Fruit fly (Drosophila melanogaster) whole organism, embryonic: ENCODE data around the gene Ocrl.

Experiments
- BtbVII ChIP-seq: fragments of 200-800 bp; sonication (Bioruptor generic); optimal IDR thresholded peaks from 3 replicates; lab custom pipeline; 2017; ENCODE audit warnings: missing biosample characterization, mild to moderate bottlenecking, missing genetic modification characterization
- Bteb2 ChIP-seq: fragments of 200-800 bp; sonication (Bioruptor generic); optimal IDR thresholded peaks from 2 replicates; lab custom pipeline; 2016; ENCODE audit warnings: missing biosample characterization, missing genetic modification characterization
- CG10654 ChIP-seq: fragments of 200-800 bp; sonication (Bioruptor generic); optimal IDR thresholded peaks from 2 replicates; lab custom pipeline; 2016; ENCODE audit warnings: missing biosample characterization, missing genetic modification characterization
- CG11723 ChIP-seq: fragments of 200-800 bp; sonication (Bioruptor generic); optimal IDR thresholded peaks from 2 replicates; lab custom pipeline; 2017; ENCODE audit warnings: missing biosample characterization, mild to moderate bottlenecking, missing genetic modification characterization
- CG13123 ChIP-seq: fragments of 200-800 bp; sonication (Bioruptor generic); optimal IDR thresholded peaks from 2 replicates; lab custom pipeline; 2016; ENCODE audit warnings: missing biosample characterization, missing genetic modification characterization
- CG16813 ChIP-seq: fragments of 200-800 bp; sonication (Bioruptor generic); IDR thresholded peaks from 3 replicates; pipeline ENCODE4 v1.3.6; 2022; ENCODE audit warnings: missing biosample characterization, missing genetic modification characterization; ENCODE audit not compliant: partially characterized antibody
- CG17186 ChIP-seq: fragments of 200-800 bp; sonication (Bioruptor generic); optimal IDR thresholded peaks from 3 replicates; lab custom pipeline; 2017; ENCODE audit warnings: missing biosample characterization, missing genetic modification reagents, missing genetic modification characterization
- CG17361 ChIP-seq: fragments of 200-800 bp; sonication (Bioruptor generic); IDR thresholded peaks from 3 replicates; pipeline ENCODE4 v1.3.6; 2022; ENCODE audit warnings: missing biosample characterization, missing genetic modification characterization
- CG17829 ChIP-seq: fragments of 200-800 bp; optimal IDR thresholded peaks from 2 replicates; lab custom pipeline; 2019; ENCODE audit warnings: missing biosample characterization, mild to moderate bottlenecking, missing genetic modification characterization, moderate library complexity
- CG1792 ChIP-seq: fragments of 200-800 bp; sonication (Bioruptor generic); optimal IDR thresholded peaks from 2 replicates; lab custom pipeline; 2016; ENCODE audit warnings: missing biosample characterization, missing genetic modification characterization
- CG18764 ChIP-seq: fragments of 200-800 bp; sonication (Bioruptor generic); optimal IDR thresholded peaks from 3 replicates; lab custom pipeline; 2016; ENCODE audit warnings: missing biosample characterization, missing genetic modification characterization
- CG32767 ChIP-seq: fragments of 200-800 bp; sonication (Bioruptor generic); IDR thresholded peaks from 2 replicates; pipeline ENCODE4 v1.3.6; 2022; ENCODE audit warnings: missing biosample characterization, missing genetic modification characterization
- CG4360 ChIP-seq: fragments of 200-800 bp; sonication (Bioruptor generic); IDR thresholded peaks from 2 replicates; pipeline ENCODE4 v1.3.6; 2022; ENCODE audit warnings: missing biosample characterization, missing genetic modification characterization
- CG7271 ChIP-seq: fragments of 200-800 bp; sonication (Bioruptor generic); optimal IDR thresholded peaks from 2 replicates; lab custom pipeline; 2018; ENCODE audit warnings: missing biosample characterization, mild to moderate bottlenecking, missing genetic modification characterization, moderate library complexity
- CG7745 ChIP-seq: fragments of 200-800 bp; sonication (Bioruptor generic); optimal IDR thresholded peaks from 2 replicates; lab custom pipeline; 2018; ENCODE audit warnings: missing biosample characterization, mild to moderate bottlenecking, missing genetic modification characterization, moderate library complexity
- CG8765 ChIP-seq: fragments of 200-800 bp; sonication (Bioruptor generic); IDR thresholded peaks from 2 replicates; pipeline ENCODE4 v1.3.6; 2022; ENCODE audit warnings: missing biosample characterization, missing genetic modification characterization
- CTCF ChIP-seq: fragments of 200-800 bp; sonication (Bioruptor generic); optimal IDR thresholded peaks from 2 replicates; lab custom pipeline; 2017; ENCODE audit warnings: missing biosample characterization, mild to moderate bottlenecking, missing genetic modification characterization, moderate library complexity
- CoRest ChIP-seq: fragments of 200-800 bp; sonication (Bioruptor generic); optimal IDR thresholded peaks from 3 replicates; lab custom pipeline; 2018; ENCODE audit warnings: missing biosample characterization, mild to moderate bottlenecking, missing genetic modification characterization, moderate library complexity
- CrebB ChIP-seq: fragments of 200-800 bp; sonication (Bioruptor generic); optimal IDR thresholded peaks from 3 replicates; lab custom pipeline; 2018; ENCODE audit warnings: missing biosample characterization, mild to moderate bottlenecking, missing genetic modification characterization
- D19A ChIP-seq: fragments of 200-800 bp; optimal IDR thresholded peaks from 3 replicates; lab custom pipeline; 2019; ENCODE audit warnings: missing biosample characterization, mild to moderate bottlenecking, missing genetic modification characterization, moderate library complexity
- Dfd ChIP-seq, 2 experiments: fragments of >200 bp; optimal IDR thresholded peaks; 2 replicates each; lab custom pipeline; 2017; ENCODE audit warnings: missing biosample characterization in 2 of 2, missing genetic modification characterization in 2 of 2
- Dip3 ChIP-seq: fragments of 200-800 bp; sonication (Bioruptor generic); optimal IDR thresholded peaks from 3 replicates; lab custom pipeline; 2016; ENCODE audit warnings: missing biosample characterization, missing genetic modification characterization
- Drgx ChIP-seq: fragments of 200-800 bp; sonication (Bioruptor generic); IDR thresholded peaks from 2 replicates; pipeline ENCODE4 v1.3.6; 2022; ENCODE audit warnings: missing biosample characterization, missing genetic modification characterization
- H2.0 ChIP-seq: fragments of 200-800 bp; sonication (Bioruptor generic); IDR thresholded peaks from 2 replicates; pipeline ENCODE4 v1.3.6; 2022; ENCODE audit warnings: missing biosample characterization, missing genetic modification characterization
- HLHmδ ChIP-seq: fragments of 200-800 bp; sonication (Bioruptor generic); optimal IDR thresholded peaks from 2 replicates; lab custom pipeline; 2018; ENCODE audit warnings: missing biosample characterization, mild to moderate bottlenecking, missing genetic modification characterization, moderate library complexity
- Hr39 ChIP-seq: fragments of >200 bp; optimal IDR thresholded peaks from 2 replicates; lab custom pipeline; 2017
- Hsf ChIP-seq: fragments of 200-800 bp; sonication (Bioruptor generic); optimal IDR thresholded peaks from 3 replicates; lab custom pipeline; 2016; ENCODE audit warnings: missing biosample characterization, missing genetic modification characterization
- NC2β ChIP-seq: fragments of 200-800 bp; sonication (Bioruptor generic); optimal IDR thresholded peaks from 2 replicates; lab custom pipeline; 2016; ENCODE audit warnings: missing biosample characterization, missing genetic modification characterization
- NFAT ChIP-seq: fragments of 200-800 bp; sonication (Bioruptor generic); IDR thresholded peaks from 2 replicates; pipeline ENCODE4 v1.3.6; 2022; ENCODE audit warnings: missing biosample characterization, missing genetic modification characterization
- Poxn ChIP-seq: fragments of 200-800 bp; sonication (Bioruptor generic); IDR thresholded peaks from 2 replicates; pipeline ENCODE4 v1.3.6; 2022; ENCODE audit warnings: missing biosample characterization, missing genetic modification characterization
- Side ChIP-seq: fragments of 200-800 bp; sonication (Bioruptor generic); optimal IDR thresholded peaks from 2 replicates; lab custom pipeline; 2016; ENCODE audit warnings: missing biosample characterization, missing genetic modification characterization
- Sox100B ChIP-seq: fragments of 200-800 bp; sonication (Bioruptor generic); optimal IDR thresholded peaks from 3 replicates; lab custom pipeline; 2018; ENCODE audit warnings: missing biosample characterization, mild to moderate bottlenecking, missing genetic modification characterization
- ac ChIP-seq: fragments of 200-800 bp; sonication (Bioruptor generic); optimal IDR thresholded peaks from 3 replicates; lab custom pipeline; 2017; ENCODE audit warnings: missing biosample characterization, mild to moderate bottlenecking, missing genetic modification characterization
- bcd ChIP-seq: fragments of 200-800 bp; sonication (Bioruptor generic); optimal IDR thresholded peaks from 2 replicates; lab custom pipeline; 2017; ENCODE audit warnings: missing biosample characterization, mild to moderate bottlenecking, missing genetic modification characterization
- cwo ChIP-seq: fragments of 200-800 bp; sonication (Bioruptor generic); optimal IDR thresholded peaks from 3 replicates; lab custom pipeline; 2017; ENCODE audit warnings: missing biosample characterization, missing genetic modification characterization, mild to moderate bottlenecking, moderate library complexity, missing genetic modification reagents
- da ChIP-seq: fragments of 200-800 bp; sonication (Bioruptor generic); optimal IDR thresholded peaks from 2 replicates; lab custom pipeline; 2016; ENCODE audit warnings: missing biosample characterization, missing genetic modification characterization
- dati ChIP-seq: fragments of 200-800 bp; sonication (Bioruptor generic); IDR thresholded peaks from 2 replicates; pipeline ENCODE4 v1.3.6; 2022; ENCODE audit warnings: missing biosample characterization, missing genetic modification characterization
- dmrt11E ChIP-seq: fragments of 200-800 bp; sonication (Bioruptor generic); optimal IDR thresholded peaks from 3 replicates; lab custom pipeline; 2018; ENCODE audit warnings: missing biosample characterization, mild to moderate bottlenecking, missing genetic modification characterization, moderate library complexity
- jigr1 ChIP-seq: fragments of 200-800 bp; sonication (Bioruptor generic); IDR thresholded peaks from 3 replicates; pipeline ENCODE4 v1.3.6; 2022; ENCODE audit warnings: missing biosample characterization, missing genetic modification characterization
- lola ChIP-seq, 3 experiments: fragments of >200 bp in 2 of 3; fragments of 200-800 bp in 1 of 3; sonication (Bioruptor generic) in 1 of 3; optimal IDR thresholded peaks; 2 replicates each; lab custom pipeline; 2017 to 2019; ENCODE audit warnings: missing biosample characterization in 3 of 3, missing genetic modification characterization in 3 of 3, mild to moderate bottlenecking in 1 of 3, moderate library complexity in 1 of 3
- nom ChIP-seq: fragments of 200-800 bp; sonication (Bioruptor generic); optimal IDR thresholded peaks from 2 replicates; lab custom pipeline; 2017; ENCODE audit warnings: missing biosample characterization, missing genetic modification characterization, mild to moderate bottlenecking, moderate library complexity, missing genetic modification reagents
- prd ChIP-seq, 3 experiments: fragments of >200 bp in 2 of 3; fragments of 200-800 bp in 1 of 3; sonication (Bioruptor generic) in 1 of 3; optimal IDR thresholded peaks in 2 of 3; IDR thresholded peaks in 1 of 3; 2 replicates in 2 of 3; 3 replicates in 1 of 3; pipeline versions ENCODE4 v1.3.6 to Lab custom; 2017 to 2022; ENCODE audit warnings: missing biosample characterization in 1 of 3, missing genetic modification characterization in 1 of 3
- pzg ChIP-seq: fragments of 200-800 bp; sonication (Bioruptor generic); optimal IDR thresholded peaks from 3 replicates; lab custom pipeline; 2018; ENCODE audit warnings: missing biosample characterization, mild to moderate bottlenecking, missing genetic modification characterization, moderate library complexity
- sc ChIP-seq, 3 experiments: fragments of >200 bp in 2 of 3; fragments of 200-800 bp in 1 of 3; sonication (Bioruptor generic) in 1 of 3; optimal IDR thresholded peaks; 2 replicates in 2 of 3; 3 replicates in 1 of 3; lab custom pipeline; 2017; ENCODE audit warnings: mild to moderate bottlenecking in 1 of 3, missing biosample characterization in 1 of 3, missing genetic modification characterization in 1 of 3, missing genetic modification reagents in 1 of 3
- seq ChIP-seq: fragments of 200-800 bp; sonication (Bioruptor generic); IDR thresholded peaks from 2 replicates; pipeline ENCODE4 v1.3.6; 2022; ENCODE audit warnings: missing biosample characterization, missing genetic modification characterization
- sisA ChIP-seq: fragments of 200-800 bp; sonication (Bioruptor generic); IDR thresholded peaks from 2 replicates; pipeline ENCODE4 v1.3.6; 2022; ENCODE audit warnings: missing biosample characterization, missing genetic modification characterization
- trh ChIP-seq: fragments of 200-800 bp; sonication (Bioruptor generic); optimal IDR thresholded peaks from 2 replicates; lab custom pipeline; 2016; ENCODE audit warnings: missing biosample characterization, missing genetic modification characterization
- twi ChIP-seq: fragments of 200-800 bp; optimal IDR thresholded peaks from 2 replicates; lab custom pipeline; 2019; ENCODE audit warnings: missing biosample characterization, mild to moderate bottlenecking, missing genetic modification characterization, moderate library complexity
- unpg ChIP-seq: fragments of 200-800 bp; sonication (Bioruptor generic); optimal IDR thresholded peaks from 3 replicates; lab custom pipeline; 2018; ENCODE audit warnings: missing biosample characterization, mild to moderate bottlenecking, missing genetic modification characterization, moderate library complexity
- usp ChIP-seq: fragments of >200 bp; optimal IDR thresholded peaks from 2 replicates; lab custom pipeline; 2017; ENCODE audit warnings: missing biosample characterization, missing genetic modification characterization
- wor ChIP-seq: fragments of 200-800 bp; sonication (Bioruptor generic); IDR thresholded peaks from 2 replicates; pipeline ENCODE4 v1.3.6; 2022; ENCODE audit warnings: missing biosample characterization, missing genetic modification characterization
- yki ChIP-seq: fragments of >200 bp; optimal IDR thresholded peaks from 3 replicates; lab custom pipeline; 2018

Gene Ocrl

DNA sequence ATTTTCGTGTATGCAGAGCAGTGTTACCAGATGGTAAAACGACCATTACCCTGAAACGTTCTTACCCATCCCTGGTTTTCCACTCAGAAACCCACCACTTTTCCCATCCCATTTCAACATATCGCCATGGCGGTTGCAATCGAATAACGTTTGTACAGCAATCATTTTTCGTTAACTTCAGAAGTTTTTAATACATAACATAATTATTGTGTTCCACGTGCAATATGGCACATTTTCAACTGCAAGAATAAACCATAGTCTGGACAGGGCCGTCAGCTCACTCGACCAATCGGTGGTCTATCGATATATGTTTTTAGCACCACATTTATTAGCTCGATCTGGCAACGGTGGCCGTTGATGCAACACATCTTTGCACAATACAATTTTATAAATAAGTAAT lies 32.9 kb upstream of the Ocrl start, which contains the start of the genes trr and mRpL16 (continued):
- TF ChIP-seq prd (optimal IDR thresholded peaks at IDR 0.05; lab: Kevin White, UChicago): no peak
- TF ChIP-seq prd (GFP tag; IDR thresholded peaks at IDR 0.05; lab: Robert Waterston, UW): peak; percentile 58; the same call in 2 of the 3 replicates
- TF ChIP-seq CG11723: no peak
- peak in 1 of 3 experiments; percentile 40 for TF ChIP-seq lola (GFP tag; optimal IDR thresholded peaks at IDR 0.05; lab: Kevin White, UChicago)
- TF ChIP-seq dati (GFP tag; lab: Robert Waterston, UW): no peak
- TF ChIP-seq dmrt11E (tag; lab: Kevin White, UChicago): peak; percentile 31
- peak; percentile 71 for TF ChIP-seq CG17829 (tag; lab: Kevin White, UChicago)
- TF ChIP-seq usp: no peak
- no peak for TF ChIP-seq CG32767 (GFP tag; lab: Robert Waterston, UW)
- no peak for TF ChIP-seq Hr39 (lab: Kevin White, UChicago)
- no peak for TF ChIP-seq D19A (tag; lab: Kevin White, UChicago)
- TF ChIP-seq Poxn (GFP tag; lab: Robert Waterston, UW): no peak
- no peak for TF ChIP-seq Bteb2 (GFP tag; lab: Kevin White, UChicago)
- TF ChIP-seq unpg (GFP tag; lab: Kevin White, UChicago): peak; percentile 39
- TF ChIP-seq HLHmδ (GFP tag; lab: Kevin White, UChicago): no peak
- no peak for TF ChIP-seq yki (lab: Kevin White, UChicago)
- no peak for TF ChIP-seq cwo (GFP tag; lab: Kevin White, UChicago)
- TF ChIP-seq CG17186 (GFP tag; lab: Kevin White, UChicago): peak; percentile 32
- no peak for TF ChIP-seq da (GFP tag; lab: Kevin White, UChicago)
- no peak for TF ChIP-seq jigr1
- no peak for TF ChIP-seq Sox100B
- TF ChIP-seq seq (GFP tag; lab: Robert Waterston, UW): peak; percentile 56; the same call in 1 of the 2 replicates
- no peak for TF ChIP-seq trh (GFP tag; lab: Kevin White, UChicago)
- TF ChIP-seq CG17361: no peak; the same call in 2 of the 3 replicates
- peak; percentile 80 for TF ChIP-seq CG16813 (GFP tag; lab: Robert Waterston, UW)
- TF ChIP-seq bcd (GFP tag; lab: Kevin White, UChicago): no peak
- no peak for TF ChIP-seq CG18764 (GFP tag; lab: Kevin White, UChicago)
- TF ChIP-seq CG7745 (tag; lab: Kevin White, UChicago): no peak
- peak; percentile 41 for TF ChIP-seq CG1792
- TF ChIP-seq ac (GFP tag; lab: Kevin White, UChicago): no peak
- TF ChIP-seq NC2β (GFP tag; lab: Kevin White, UChicago): no peak
- no peak for TF ChIP-seq BtbVII (GFP tag; lab: Kevin White, UChicago)
- TF ChIP-seq H2.0 (GFP tag; lab: Robert Waterston, UW): 0 out of 2 replicates have a peak, but pooled peaks have one; percentile 37
- TF ChIP-seq CoRest (tag; lab: Kevin White, UChicago): peak; percentile 42
- TF ChIP-seq CTCF (GFP tag; lab: Kevin White, UChicago): no peak
- peak; percentile 2 for TF ChIP-seq CrebB (tag; lab: Kevin White, UChicago)
- TF ChIP-seq CG13123: no peak
- TF ChIP-seq pzg (GFP tag; lab: Kevin White, UChicago): peak; percentile 88
- TF ChIP-seq Hsf (GFP tag; lab: Kevin White, UChicago): peak; percentile 18
- no peak for TF ChIP-seq wor
- TF ChIP-seq Drgx: no peak
- TF ChIP-seq CG8765 (GFP tag; lab: Robert Waterston, UW): no peak
- TF ChIP-seq NFAT (GFP tag; lab: Robert Waterston, UW): no peak
- no peak for TF ChIP-seq sc (optimal IDR thresholded peaks at IDR 0.05; lab: Kevin White, UChicago)
- no peak for TF ChIP-seq sc (GFP tag; optimal IDR thresholded peaks at IDR 0.05; lab: Kevin White, UChicago)
- TF ChIP-seq nom (GFP tag; lab: Kevin White, UChicago): no peak
- no peak for TF ChIP-seq Dfd (GFP tag; optimal IDR thresholded peaks at IDR 0.05; lab: Kevin White, UChicago)
- no peak for TF ChIP-seq sisA (GFP tag; lab: Robert Waterston, UW)
- no peak for TF ChIP-seq CG10654 (GFP tag; lab: Kevin White, UChicago)
- no peak for TF ChIP-seq CG4360
- peak; percentile 34 for TF ChIP-seq Dip3 (GFP tag; lab: Kevin White, UChicago)
- peak; percentile 39 for TF ChIP-seq twi (tag; lab: Kevin White, UChicago)
- peak; percentile 14 for TF ChIP-seq CG7271 (tag; lab: Kevin White, UChicago)
- TF ChIP-seq Side (GFP tag; lab: Kevin White, UChicago): peak; percentile 27
